Worm (Caenorhabditis elegans) whole organism, dauer: ENCODE data around the gene F40F12.9.

Experiments used
- unc-62 ChIP-seq: sonication (generic microtip); optimal IDR thresholded peaks from 2 replicates; lab custom pipeline; 2017; ENCODE audit warnings: missing biosample characterization, missing genetic modification reagents, missing genetic modification characterization

F40F12.9 gene

ce11 chrIII:9903694-9904292 lies 7.3 kb upstream of the F40F12.9 start:
- no peak for TF ChIP-seq unc-62

- no peak for TF ChIP-seq unc-62
Observed at ce11 chrIII:9905307-9905706, 5.8 kb upstream of the F40F12.9 start.

- no peak for TF ChIP-seq unc-62
Observed at ce11 chrIII:9907574-9907973, 3.6 kb upstream of the F40F12.9 start.

ce11 chrIII:9908769-9909168 lies 2.4 kb upstream of the F40F12.9 start:
- no peak for TF ChIP-seq unc-62

- no peak for TF ChIP-seq unc-62
Observed at ce11 chrIII:9912501-9912900, 1.4 kb downstream of the F40F12.9 start.

- TF ChIP-seq unc-62: no peak
Observed at ce11 chrIII:9912998-9913397, 1.9 kb downstream of the F40F12.9 start.

- no peak for TF ChIP-seq unc-62
Observed at ce11 chrIII:9913722-9914121, 2.6 kb downstream of the F40F12.9 start, which contains the start of gene cbp-3. Gene cbp-3 (plus strand): TSS chrIII:9913993.

ce11 chrIII:9920764-9921163 lies 9.6 kb downstream of the F40F12.9 start, which contains the start of gene F40F12.3:
Gene F40F12.3 (minus strand): TSS chrIII:9920864.
- no peak for TF ChIP-seq unc-62

- no peak for TF ChIP-seq unc-62
Observed at ce11 chrIII:9922310-9922709, 11.2 kb downstream of the F40F12.9 start.

- no peak for TF ChIP-seq unc-62
Observed at ce11 chrIII:9922874-9923273, 11.7 kb downstream of the F40F12.9 start, which contains the start of gene cbp-2. Gene cbp-2 (plus strand): TSS chrIII:9923174.

- TF ChIP-seq unc-62: no peak
Observed at ce11 chrIII:9926650-9927049, 15.5 kb downstream of the F40F12.9 start, which contains the start of gene ttr-3. Gene ttr-3 (minus strand): TSS chrIII:9926750.

- no peak for TF ChIP-seq unc-62
Observed at ce11 chrIII:9927378-9927777, 16.2 kb downstream of the F40F12.9 start, which contains the start of gene ttr-2. Gene ttr-2 (plus strand): TSS chrIII:9927769.

- no peak for TF ChIP-seq unc-62
Observed at ce11 chrIII:9928777-9929176, 17.6 kb downstream of the F40F12.9 start, which contains the start of gene ttr-1. Gene ttr-1 (plus strand): TSS chrIII:9929077.

ce11 chrIII:9929525-9929924 lies 18.4 kb downstream of the F40F12.9 start:
- no peak for TF ChIP-seq unc-62

- no peak for TF ChIP-seq unc-62
Observed at ce11 chrIII:9930406-9930805, 19.3 kb downstream of the F40F12.9 start.

- no peak for TF ChIP-seq unc-62
Observed at ce11 chrIII:9932091-9932490, 21.0 kb downstream of the F40F12.9 start, which contains the start of gene dec-7. Gene dec-7 (plus strand): TSS chrIII:9932398.

ce11 chrIII:9941020-9941674 lies 30.0 kb downstream of the F40F12.9 start, which contains the start of the genes K03H1.9 and K03H1.12:
Gene K03H1.9 (minus strand): TSS chrIII:9941490.
Gene K03H1.12 (plus strand): TSS chrIII:9941624.
- TF ChIP-seq unc-62: no peak

- no peak for TF ChIP-seq unc-62
Observed at ce11 chrIII:9944723-9945122, 33.6 kb downstream of the F40F12.9 start, which contains the start of gene gln-2. Gene gln-2 (minus strand): TSS chrIII:9944823.
